Worm (Caenorhabditis elegans): ENCODE results near the gene cpz-2.

Gene cpz-2

ce11 chrV:13371336-13371735 lies 9.7 kb upstream of the cpz-2 start:
- no peak for TF ChIP-seq pha-4 (tag; optimal IDR thresholded peaks at IDR 0.05)
- TF ChIP-seq zip-8 (tag; optimal IDR thresholded peaks at IDR 0.05): peak; percentile 86
- no peak for TF ChIP-seq mab-5 (tag; optimal IDR thresholded peaks at IDR 0.05)
- TF ChIP-seq nhr-12 (tag; optimal IDR thresholded peaks at IDR 0.05): no peak
- no peak for TF ChIP-seq unc-39 (tag; optimal IDR thresholded peaks at IDR 0.05)
- no peak for TF ChIP-seq ceh-83 (GFP tag; optimal IDR thresholded peaks at IDR 0.05)
- TF ChIP-seq nhr-76 (tag; optimal IDR thresholded peaks at IDR 0.05): no peak
- TF ChIP-seq M03D4.4 (tag; optimal IDR thresholded peaks at IDR 0.05): no peak
- TF ChIP-seq lin-13 (tag; optimal IDR thresholded peaks at IDR 0.05): no peak
- TF ChIP-seq elt-3 (tag; optimal IDR thresholded peaks at IDR 0.05): no peak
- TF ChIP-seq nhr-2 (tag; optimal IDR thresholded peaks at IDR 0.05): peak; percentile 20
- no peak for TF ChIP-seq ces-1 (GFP tag; optimal IDR thresholded peaks at IDR 0.05)
- TF ChIP-seq bed-3 (GFP tag; optimal IDR thresholded peaks at IDR 0.05): no peak
- TF ChIP-seq snpc-4 (tag; optimal IDR thresholded peaks at IDR 0.05): no peak
- TF ChIP-seq unc-62 (GFP tag; optimal IDR thresholded peaks at IDR 0.05): peak; percentile 7

ce11 chrV:13372821-13373220 lies 8.2 kb upstream of the cpz-2 start:
- TF ChIP-seq elt-3 (tag; optimal IDR thresholded peaks at IDR 0.05) (no peak), blmp-1 (tag; optimal IDR thresholded peaks at IDR 0.05) (no peak), hlh-1 (tag; optimal IDR thresholded peaks at IDR 0.05) (no peak), flh-1 (GFP tag; optimal IDR thresholded peaks at IDR 0.05) (no peak), nhr-28 (tag; optimal IDR thresholded peaks at IDR 0.05) (no peak), sptf-1 (tag; optimal IDR thresholded peaks at IDR 0.05) (no peak), mab-5 (tag; optimal IDR thresholded peaks at IDR 0.05) (no peak), ceh-39 (tag; optimal IDR thresholded peaks at IDR 0.05) (no peak), nhr-12 (tag; optimal IDR thresholded peaks at IDR 0.05) (no peak), nhr-237 (tag; optimal IDR thresholded peaks at IDR 0.05) (no peak), ceh-83 (GFP tag; optimal IDR thresholded peaks at IDR 0.05) (no peak), sem-2 (GFP tag; optimal IDR thresholded peaks at IDR 0.05) (no peak), snpc-4 (tag; optimal IDR thresholded peaks at IDR 0.05) (no peak), tbx-8 (GFP tag; optimal IDR thresholded peaks at IDR 0.05) (no peak), bed-3 (GFP tag; optimal IDR thresholded peaks at IDR 0.05) (no peak), unc-39 (tag; optimal IDR thresholded peaks at IDR 0.05) (no peak), zip-8 (tag; optimal IDR thresholded peaks at IDR 0.05) (no peak), ztf-11 (tag; optimal IDR thresholded peaks at IDR 0.05) (no peak), nhr-2 (tag; optimal IDR thresholded peaks at IDR 0.05) (no peak), elt-1 (tag; optimal IDR thresholded peaks at IDR 0.05; ENCODE audit: borderline replicate concordance, insufficient read depth) (no peak)

- TF ChIP-seq blmp-1 (tag; optimal IDR thresholded peaks at IDR 0.05) (no peak), ces-1 (GFP tag; optimal IDR thresholded peaks at IDR 0.05) (no peak), hlh-1 (tag; optimal IDR thresholded peaks at IDR 0.05) (no peak), bed-3 (GFP tag; optimal IDR thresholded peaks at IDR 0.05) (no peak), lin-13 (tag; optimal IDR thresholded peaks at IDR 0.05) (no peak), ham-2 (GFP tag; optimal IDR thresholded peaks at IDR 0.05) (no peak), ceh-39 (tag; optimal IDR thresholded peaks at IDR 0.05) (no peak), ceh-83 (GFP tag; optimal IDR thresholded peaks at IDR 0.05) (no peak)
These were observed 7.3 kb upstream of the cpz-2 start for ce11 chrV:13373643-13374042.

ce11 chrV:13374532-13374931 lies 6.5 kb upstream of the cpz-2 start:
- no peak for TF ChIP-seq cnd-1 (tag; optimal IDR thresholded peaks at IDR 0.05)
- no peak for TF ChIP-seq mls-2 (tag; optimal IDR thresholded peaks at IDR 0.05)
- peak; percentile 43 for TF ChIP-seq unc-120 (tag; optimal IDR thresholded peaks at IDR 0.05; ENCODE audit: poor library complexity, severe bottlenecking)
- TF ChIP-seq lsy-2 (tag; optimal IDR thresholded peaks at IDR 0.05): no peak
- no peak for TF ChIP-seq blmp-1 (tag; optimal IDR thresholded peaks at IDR 0.05)
- TF ChIP-seq nhr-76 (tag; optimal IDR thresholded peaks at IDR 0.05): no peak
- TF ChIP-seq nhr-2 (tag; optimal IDR thresholded peaks at IDR 0.05): no peak
- no peak for TF ChIP-seq ham-2 (GFP tag; optimal IDR thresholded peaks at IDR 0.05)

ce11 chrV:13375861-13376260 lies 5.1 kb upstream of the cpz-2 start:
- no peak for TF ChIP-seq blmp-1 (tag; optimal IDR thresholded peaks at IDR 0.05)
- peak; percentile 62 for TF ChIP-seq zip-8 (tag; optimal IDR thresholded peaks at IDR 0.05)
- no peak for TF ChIP-seq tbx-8 (GFP tag; optimal IDR thresholded peaks at IDR 0.05)
- TF ChIP-seq mls-2 (tag; optimal IDR thresholded peaks at IDR 0.05): no peak
- TF ChIP-seq elt-1 (tag; optimal IDR thresholded peaks at IDR 0.05; ENCODE audit: borderline replicate concordance, insufficient read depth): no peak
- TF ChIP-seq flh-1 (GFP tag; optimal IDR thresholded peaks at IDR 0.05): no peak
- no peak for TF ChIP-seq nhr-2 (tag; optimal IDR thresholded peaks at IDR 0.05)
- TF ChIP-seq mab-5 (tag; optimal IDR thresholded peaks at IDR 0.05): no peak
